Fruit fly (Drosophila melanogaster) whole organism, embryonic: ENCODE data around the gene CG7742.

Experiments used
- Atf3 ChIP-seq: fragments of 200-800 bp; sonication (Bioruptor generic); optimal IDR thresholded peaks from 3 replicates; lab custom pipeline; 2016; ENCODE audit warnings: missing biosample characterization, missing genetic modification characterization
- CG10209 ChIP-seq: fragments of 200-800 bp; sonication (Bioruptor generic); optimal IDR thresholded peaks from 3 replicates; lab custom pipeline; 2017; ENCODE audit warnings: missing biosample characterization, mild to moderate bottlenecking, missing genetic modification characterization, missing genetic modification reagents
- CG13894 ChIP-seq: fragments of 200-800 bp; sonication (Bioruptor generic); optimal IDR thresholded peaks from 3 replicates; lab custom pipeline; 2018; ENCODE audit warnings: missing biosample characterization, mild to moderate bottlenecking, missing genetic modification characterization, moderate library complexity
- CG17328 ChIP-seq: fragments of 200-800 bp; sonication (Bioruptor generic); IDR thresholded peaks from 2 replicates; pipeline ENCODE4 v1.3.6; 2022; ENCODE audit warnings: missing biosample characterization, missing genetic modification characterization
- CG18476 ChIP-seq: fragments of 200-800 bp; sonication (Bioruptor generic); optimal IDR thresholded peaks from 2 replicates; lab custom pipeline; 2016; ENCODE audit warnings: missing biosample characterization, mild to moderate bottlenecking, missing genetic modification characterization
- CG31224 ChIP-seq: fragments of 200-800 bp; sonication (Bioruptor generic); IDR thresholded peaks from 2 replicates; pipeline ENCODE4 v1.3.6; 2022; ENCODE audit warnings: missing biosample characterization, missing genetic modification characterization
- CG31365 ChIP-seq: fragments of 200-800 bp; sonication (Bioruptor generic); optimal IDR thresholded peaks from 2 replicates; lab custom pipeline; 2018; ENCODE audit warnings: missing biosample characterization, mild to moderate bottlenecking, missing genetic modification characterization
- kay ChIP-seq: fragments of 200-800 bp; sonication (Bioruptor generic); optimal IDR thresholded peaks from 2 replicates; lab custom pipeline; 2016; ENCODE audit warnings: missing biosample characterization, missing genetic modification characterization

dm6 chr2L:5214981-5215380 is at the start of gene CG7742:
- TF ChIP-seq CG18476 (GFP tag; lab: Kevin White, UChicago) (no peak), CG31224 (GFP tag; lab: Robert Waterston, UW) (no peak), CG13894 (tag; lab: Kevin White, UChicago) (no peak), kay (GFP tag; lab: Kevin White, UChicago) (no peak), CG17328 (GFP tag; lab: Robert Waterston, UW) (no peak), CG10209 (no peak), Atf3 (no peak), CG31365 (no peak)
